Worm (Caenorhabditis elegans) whole organism, mixed stage, embryonic: ENCODE measurements around the gene fbxc-50.

Experiments used
- bed-3 ChIP-seq: fragments of 200-800 bp; sonication (Bioruptor generic); optimal IDR thresholded peaks from 3 replicates; lab custom pipeline; 2018; ENCODE audit warnings: mild to moderate bottlenecking, missing genetic modification characterization, moderate library complexity, missing compliant biosample characterization
- blmp-1 ChIP-seq: fragments of 150-350 bp; optimal IDR thresholded peaks from 2 replicates; lab custom pipeline; 2014; ENCODE audit warnings: missing biosample characterization, missing genetic modification characterization
- ceh-39 ChIP-seq: fragments of 150-350 bp; optimal IDR thresholded peaks from 2 replicates; lab custom pipeline; 2014; ENCODE audit warnings: missing biosample characterization, missing genetic modification characterization
- ceh-43 ChIP-seq: fragments of 200-800 bp; sonication (Bioruptor generic); optimal IDR thresholded peaks from 2 replicates; lab custom pipeline; 2018; ENCODE audit warnings: mild to moderate bottlenecking, missing genetic modification characterization, moderate library complexity, missing compliant biosample characterization
- ceh-83 ChIP-seq: fragments of 200-800 bp; sonication (Bioruptor generic); optimal IDR thresholded peaks from 2 replicates; lab custom pipeline; 2018; ENCODE audit warnings: mild to moderate bottlenecking, missing genetic modification characterization, missing compliant biosample characterization
- ces-1 ChIP-seq: fragments of 150-350 bp; optimal IDR thresholded peaks from 2 replicates; lab custom pipeline; 2014; ENCODE audit warnings: missing biosample characterization, missing genetic modification reagents, missing genetic modification characterization
- cnd-1 ChIP-seq: fragments of 200-800 bp; sonication (Bioruptor generic); optimal IDR thresholded peaks from 2 replicates; lab custom pipeline; 2018; ENCODE audit warnings: mild to moderate bottlenecking, missing genetic modification characterization, missing compliant biosample characterization
- drap-1 ChIP-seq: fragments of 200-800 bp; sonication (Bioruptor generic); optimal IDR thresholded peaks from 3 replicates; lab custom pipeline; 2018; ENCODE audit warnings: mild to moderate bottlenecking, missing genetic modification characterization, missing compliant biosample characterization
- elt-1 ChIP-seq: sonication (generic microtip); optimal IDR thresholded peaks from 2 replicates; lab custom pipeline; 2017; ENCODE audit warnings: missing genetic modification characterization, mild to moderate bottlenecking, missing compliant biosample characterization, antibody characterized with exemption, moderate library complexity, borderline replicate concordance; ENCODE audit not compliant: insufficient read depth
- elt-3 ChIP-seq: fragments of 150-350 bp; optimal IDR thresholded peaks from 2 replicates; lab custom pipeline; 2014; ENCODE audit warnings: missing biosample characterization, missing genetic modification characterization
- lin-13 ChIP-seq: fragments of 150-350 bp; optimal IDR thresholded peaks from 2 replicates; lab custom pipeline; 2014; ENCODE audit warnings: missing biosample characterization, missing genetic modification characterization
- lin-32 ChIP-seq: fragments of 200-800 bp; sonication (Bioruptor generic); optimal IDR thresholded peaks from 2 replicates; lab custom pipeline; 2018; ENCODE audit warnings: mild to moderate bottlenecking, missing genetic modification characterization, missing compliant biosample characterization
- lsy-2 ChIP-seq: fragments of 150-350 bp; optimal IDR thresholded peaks from 2 replicates; lab custom pipeline; 2014; ENCODE audit warnings: missing biosample characterization, missing genetic modification characterization
- mab-5 ChIP-seq: fragments of 150-350 bp; optimal IDR thresholded peaks from 2 replicates; lab custom pipeline; 2014; ENCODE audit warnings: missing biosample characterization, missing genetic modification characterization
- mep-1 ChIP-seq: fragments of 150-350 bp; optimal IDR thresholded peaks from 2 replicates; lab custom pipeline; 2017; ENCODE audit warnings: missing biosample characterization, missing genetic modification reagents, missing genetic modification characterization, inconsistent platforms
- mls-2 ChIP-seq: sonication (generic microtip); optimal IDR thresholded peaks from 2 replicates; lab custom pipeline; 2016; ENCODE audit warnings: mild to moderate bottlenecking, missing genetic modification characterization, moderate library complexity, missing compliant biosample characterization
- nhr-2 ChIP-seq: fragments of 150-350 bp; optimal IDR thresholded peaks from 2 replicates; lab custom pipeline; 2014; ENCODE audit warnings: missing biosample characterization, missing genetic modification characterization
- nhr-237 ChIP-seq: fragments of 150-350 bp; optimal IDR thresholded peaks from 2 replicates; lab custom pipeline; 2014; ENCODE audit warnings: missing biosample characterization, missing genetic modification characterization
- nhr-28 ChIP-seq: fragments of 150-350 bp; optimal IDR thresholded peaks from 2 replicates; lab custom pipeline; 2014; ENCODE audit warnings: missing biosample characterization, missing genetic modification characterization
- nhr-76 ChIP-seq: sonication (generic microtip); optimal IDR thresholded peaks from 2 replicates; lab custom pipeline; 2017; ENCODE audit warnings: missing biosample characterization, missing genetic modification characterization
- pha-4 ChIP-seq: fragments of 150-350 bp; optimal IDR thresholded peaks from 2 replicates; lab custom pipeline; 2018; ENCODE audit warnings: missing biosample characterization, missing genetic modification reagents, missing genetic modification characterization
- sem-2 ChIP-seq: fragments of 200-800 bp; sonication (Bioruptor generic); optimal IDR thresholded peaks from 2 replicates; lab custom pipeline; 2018; ENCODE audit warnings: mild to moderate bottlenecking, missing genetic modification characterization, missing compliant biosample characterization
- snpc-4 ChIP-seq: fragments of 150-350 bp; optimal IDR thresholded peaks from 2 replicates; lab custom pipeline; 2014; ENCODE audit warnings: missing biosample characterization, missing genetic modification characterization
- sptf-1 ChIP-seq: sonication (generic microtip); optimal IDR thresholded peaks from 2 replicates; lab custom pipeline; 2017; ENCODE audit warnings: mild to moderate bottlenecking, missing genetic modification characterization, moderate library complexity, missing compliant biosample characterization
- tbx-8 ChIP-seq: fragments of 200-800 bp; sonication (Bioruptor generic); optimal IDR thresholded peaks from 2 replicates; lab custom pipeline; 2018; ENCODE audit warnings: mild to moderate bottlenecking, missing genetic modification characterization, moderate library complexity, missing compliant biosample characterization
- unc-120 ChIP-seq: sonication (generic microtip); optimal IDR thresholded peaks from 2 replicates; lab custom pipeline; 2017; ENCODE audit warnings: missing genetic modification characterization, missing compliant biosample characterization; ENCODE audit not compliant: poor library complexity, severe bottlenecking
- unc-39 ChIP-seq: fragments of 150-350 bp; optimal IDR thresholded peaks from 2 replicates; lab custom pipeline; 2014; ENCODE audit warnings: missing biosample characterization, missing genetic modification characterization
- unc-62 ChIP-seq: fragments of 150-350 bp; optimal IDR thresholded peaks from 2 replicates; lab custom pipeline; 2014; ENCODE audit warnings: missing biosample characterization, missing genetic modification reagents, missing genetic modification characterization
- zip-8 ChIP-seq: fragments of 150-350 bp; optimal IDR thresholded peaks from 2 replicates; lab custom pipeline; 2014; ENCODE audit warnings: missing biosample characterization, missing genetic modification characterization

Gene fbxc-50

ce11 chrII:3282353-3282752, 34.4 kb upstream of the fbxc-50 start, which contains the start of gene nep-13:
Gene nep-13 (plus strand): TSS chrII:3282653.
- TF ChIP-seq drap-1 (GFP tag; lab: Kevin White, UChicago) (no peak), elt-1 (tag; lab: Kevin White, UChicago) (no peak), ces-1 (no peak), ceh-83 (no peak), mls-2 (tag; lab: Kevin White, UChicago) (no peak), lsy-2 (tag; lab: Kevin White, UChicago) (no peak), sptf-1 (tag; lab: Kevin White, UChicago) (no peak), nhr-28 (tag; lab: Kevin White, UChicago) (no peak), unc-120 (no peak), mep-1 (tag; lab: Kevin White, UChicago) (no peak), lin-13 (no peak), cnd-1 (no peak), lin-32 (GFP tag; lab: Kevin White, UChicago) (no peak), sem-2 (GFP tag; lab: Kevin White, UChicago) (no peak), mab-5 (tag; lab: Kevin White, UChicago) (no peak)
- TF ChIP-seq, all 35 proteins: peak for 0

- TF ChIP-seq nhr-76 (tag; lab: Kevin White, UChicago): no peak
- TF ChIP-seq mls-2 (tag; lab: Kevin White, UChicago): no peak
- TF ChIP-seq elt-3: no peak
- TF ChIP-seq tbx-8 (GFP tag; lab: Kevin White, UChicago): no peak
- no peak for TF ChIP-seq ceh-43 (GFP tag; lab: Kevin White, UChicago)
- TF ChIP-seq snpc-4: no peak
- TF ChIP-seq unc-39: no peak
- TF ChIP-seq sptf-1 (tag; lab: Kevin White, UChicago): no peak
- TF ChIP-seq drap-1 (GFP tag; lab: Kevin White, UChicago): no peak
- TF ChIP-seq lin-13: no peak
- TF ChIP-seq lsy-2 (tag; lab: Kevin White, UChicago): no peak
- TF ChIP-seq unc-62: no peak
- no peak for TF ChIP-seq bed-3 (GFP tag; lab: Kevin White, UChicago)
- no peak for TF ChIP-seq mep-1 (tag; lab: Kevin White, UChicago)
- TF ChIP-seq elt-1 (tag; lab: Kevin White, UChicago): no peak
- no peak for TF ChIP-seq pha-4 (tag; lab: Kevin White, UChicago)
- no peak for TF ChIP-seq ces-1
Measured at ce11 chrII:3278634-3279033, 30.7 kb upstream of the fbxc-50 start, which contains the start of gene wht-4. Gene wht-4 (plus strand): TSS chrII:3278934.

DNA sequence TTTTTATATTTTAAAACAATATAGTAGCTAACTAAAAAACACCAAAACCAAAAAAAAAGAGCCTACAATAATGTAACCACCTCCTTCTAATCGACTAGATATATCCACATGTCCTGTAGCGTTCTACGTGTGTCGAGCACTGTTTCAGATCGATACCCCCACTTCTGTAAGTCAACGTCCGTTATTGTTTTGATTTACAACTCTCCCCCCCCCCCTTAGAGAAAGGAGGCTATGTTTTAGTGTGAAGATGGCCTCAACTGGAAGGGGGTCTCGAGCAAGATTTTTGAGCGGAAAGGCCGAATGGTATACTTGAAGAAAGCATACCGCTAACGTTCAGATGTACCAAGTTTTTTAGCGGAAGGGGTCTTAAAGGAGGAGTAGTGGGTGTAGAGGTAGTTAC, 29.8 kb upstream of the fbxc-50 start, which contains the start of gene F02E11.4:
F02E11.4 (minus strand) TSS at position 101 of the 400 bp plus-strand sequence.
- TF ChIP-seq sptf-1 (tag; lab: Kevin White, UChicago) (no peak), blmp-1 (tag; lab: Kevin White, UChicago) (no peak), tbx-8 (GFP tag; lab: Kevin White, UChicago) (no peak), nhr-237 (tag; lab: Kevin White, UChicago) (no peak), elt-3 (no peak), zip-8 (tag; lab: Kevin White, UChicago) (no peak), nhr-2 (tag; lab: Kevin White, UChicago) (no peak)
- TF ChIP-seq, all 35 proteins: peak for 0

ce11 chrII:3274923-3275322, 27.0 kb upstream of the fbxc-50 start, which contains the start of gene F02E11.3:
Gene F02E11.3 (minus strand): TSS chrII:3275023.
- TF ChIP-seq nhr-2 (tag; lab: Kevin White, UChicago) (no peak), elt-1 (tag; lab: Kevin White, UChicago) (no peak), ceh-39 (tag; lab: Kevin White, UChicago) (no peak)

DNA sequence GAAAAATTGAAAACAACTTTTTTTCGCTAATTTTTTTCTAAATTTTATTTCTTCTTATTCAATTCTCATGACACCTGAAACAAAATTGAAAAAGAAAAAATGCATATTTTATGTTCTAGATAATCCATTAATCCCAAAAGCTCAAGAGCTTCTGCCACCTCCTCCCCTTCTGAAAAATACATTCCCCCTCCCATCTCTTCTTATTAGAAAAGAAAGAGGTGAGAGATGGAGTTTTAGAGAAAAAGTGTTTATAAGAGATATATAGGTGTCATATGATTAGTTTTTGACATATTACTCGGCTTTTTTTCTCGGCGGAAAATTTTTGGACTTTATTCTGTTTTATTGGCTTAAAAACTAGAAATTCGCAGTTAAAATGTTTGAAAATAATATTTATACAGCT, 22.7 kb upstream of the fbxc-50 start:
- no peak for TF ChIP-seq ceh-83
- TF ChIP-seq nhr-76 (tag; lab: Kevin White, UChicago): no peak
- no peak for TF ChIP-seq sptf-1 (tag; lab: Kevin White, UChicago)
- TF ChIP-seq ceh-43 (GFP tag; lab: Kevin White, UChicago): no peak
- TF ChIP-seq ceh-39 (tag; lab: Kevin White, UChicago): no peak
- TF ChIP-seq nhr-28 (tag; lab: Kevin White, UChicago): no peak
- TF ChIP-seq bed-3 (GFP tag; lab: Kevin White, UChicago): no peak
- no peak for TF ChIP-seq mab-5 (tag; lab: Kevin White, UChicago)
- no peak for TF ChIP-seq lsy-2 (tag; lab: Kevin White, UChicago)
- no peak for TF ChIP-seq cnd-1
- no peak for TF ChIP-seq elt-3
- TF ChIP-seq lin-13: no peak
- TF ChIP-seq tbx-8 (GFP tag; lab: Kevin White, UChicago): no peak
- no peak for TF ChIP-seq drap-1 (GFP tag; lab: Kevin White, UChicago)
- no peak for TF ChIP-seq unc-120
- no peak for TF ChIP-seq elt-1 (tag; lab: Kevin White, UChicago)
- no peak for TF ChIP-seq mls-2 (tag; lab: Kevin White, UChicago)
- no peak for TF ChIP-seq nhr-237 (tag; lab: Kevin White, UChicago)
